Worm (Caenorhabditis elegans): ENCODE data around the gene cox-6B.

Gene cox-6B

ce11 chrIII:2800743-2801142 lies 101.3 kb downstream of the cox-6B start:
- TF ChIP-seq zag-1 (tag; optimal IDR thresholded peaks at IDR 0.05): no peak
- no peak for TF ChIP-seq nhr-23 (tag; optimal IDR thresholded peaks at IDR 0.05)
- no peak for TF ChIP-seq nhr-77 (tag; optimal IDR thresholded peaks at IDR 0.05)
- TF ChIP-seq nhr-129 (tag; optimal IDR thresholded peaks at IDR 0.05): no peak
- TF ChIP-seq R02D3.7 (tag; optimal IDR thresholded peaks at IDR 0.05): no peak
- TF ChIP-seq lin-39 (tag; optimal IDR thresholded peaks at IDR 0.05): no peak
- no peak for TF ChIP-seq ztf-4 (tag; optimal IDR thresholded peaks at IDR 0.05)
- TF ChIP-seq elt-3 (tag; optimal IDR thresholded peaks at IDR 0.05): no peak
- TF ChIP-seq nhr-237 (tag; optimal IDR thresholded peaks at IDR 0.05): no peak
- TF ChIP-seq mbf-1 (tag; optimal IDR thresholded peaks at IDR 0.05): no peak
- TF ChIP-seq nhr-25 (tag; optimal IDR thresholded peaks at IDR 0.05): no peak
- no peak for TF ChIP-seq egl-27 (tag; optimal IDR thresholded peaks at IDR 0.05)
- no peak for TF ChIP-seq peb-1 (tag; optimal IDR thresholded peaks at IDR 0.05)
- TF ChIP-seq ama-1 (optimal IDR thresholded peaks at IDR 0.05): no peak
- no peak for TF ChIP-seq ZK546.5 (tag; optimal IDR thresholded peaks at IDR 0.05)
- TF ChIP-seq sma-9 (GFP tag; optimal IDR thresholded peaks at IDR 0.05): no peak
- TF ChIP-seq sma-9 (tag; optimal IDR thresholded peaks at IDR 0.05): no peak
- TF ChIP-seq fos-1 (tag; optimal IDR thresholded peaks at IDR 0.05): no peak
- no peak for TF ChIP-seq sma-3 (GFP tag; optimal IDR thresholded peaks at IDR 0.05)

- TF ChIP-seq peb-1 (tag; optimal IDR thresholded peaks at IDR 0.05) (no peak), ztf-4 (tag; optimal IDR thresholded peaks at IDR 0.05) (no peak), unc-62 (GFP tag; optimal IDR thresholded peaks at IDR 0.05) (no peak), R02D3.7 (tag; optimal IDR thresholded peaks at IDR 0.05) (no peak), lin-39 (tag; optimal IDR thresholded peaks at IDR 0.05) (no peak), zag-1 (tag; optimal IDR thresholded peaks at IDR 0.05) (no peak), skn-1 (tag; optimal IDR thresholded peaks at IDR 0.05) (no peak), lsy-2 (tag; optimal IDR thresholded peaks at IDR 0.05) (no peak), nhr-25 (tag; optimal IDR thresholded peaks at IDR 0.05) (no peak), alr-1 (tag; optimal IDR thresholded peaks at IDR 0.05) (no peak), aly-2 (tag; optimal IDR thresholded peaks at IDR 0.05) (no peak), unc-55 (GFP tag; optimal IDR thresholded peaks at IDR 0.05) (no peak), dmd-4 (tag; optimal IDR thresholded peaks at IDR 0.05) (no peak), sem-4 (tag; optimal IDR thresholded peaks at IDR 0.05) (no peak), lin-11 (tag; optimal IDR thresholded peaks at IDR 0.05) (no peak), egl-27 (tag; optimal IDR thresholded peaks at IDR 0.05) (no peak), elt-1 (tag; optimal IDR thresholded peaks at IDR 0.05) (no peak), nhr-237 (tag; optimal IDR thresholded peaks at IDR 0.05) (no peak), crh-2 (tag; optimal IDR thresholded peaks at IDR 0.05) (no peak), fos-1 (tag; optimal IDR thresholded peaks at IDR 0.05) (no peak)
Measured at ce11 chrIII:2801800-2802515, 102.5 kb downstream of the cox-6B start, which contains the start of the genes twk-45 and Y71H2AM.25. TSS of gene twk-45 (minus strand) at chrIII:2801900. TSS of gene Y71H2AM.25 (plus strand) at chrIII:2802465.

ce11 chrIII:2804461-2804860 lies 105.0 kb downstream of the cox-6B start:
- TF ChIP-seq R02D3.7 (tag; optimal IDR thresholded peaks at IDR 0.05) (no peak), ztf-1 (GFP tag; conservative IDR thresholded peaks at IDR 0.05) (no peak), nhr-6 (tag; optimal IDR thresholded peaks at IDR 0.05) (peak; percentile 66), nhr-129 (tag; optimal IDR thresholded peaks at IDR 0.05) (peak; percentile 88), elt-3 (tag; optimal IDR thresholded peaks at IDR 0.05) (no peak), C34F6.9 (tag; optimal IDR thresholded peaks at IDR 0.05) (peak; percentile 76), fos-1 (tag; optimal IDR thresholded peaks at IDR 0.05) (peak; percentile 50), crh-2 (tag; optimal IDR thresholded peaks at IDR 0.05) (peak; percentile 70), dmd-4 (tag; optimal IDR thresholded peaks at IDR 0.05) (no peak), ztf-11 (tag; optimal IDR thresholded peaks at IDR 0.05) (no peak), ztf-4 (tag; optimal IDR thresholded peaks at IDR 0.05) (no peak), ama-1 (optimal IDR thresholded peaks at IDR 0.05) (no peak), sem-4 (tag; optimal IDR thresholded peaks at IDR 0.05) (peak; percentile 62), peb-1 (tag; optimal IDR thresholded peaks at IDR 0.05) (no peak), blmp-1 (tag; optimal IDR thresholded peaks at IDR 0.05; ENCODE audit: insufficient read depth) (no peak), snpc-4 (tag; optimal IDR thresholded peaks at IDR 0.05) (peak; percentile 11), mab-5 (tag; optimal IDR thresholded peaks at IDR 0.05) (no peak), lin-13 (GFP tag; optimal IDR thresholded peaks at IDR 0.05) (peak; percentile 57), mdl-1 (tag; optimal IDR thresholded peaks at IDR 0.05) (peak; percentile 43 to 56), zag-1 (tag; optimal IDR thresholded peaks at IDR 0.05) (no peak), nhr-11 (tag; optimal IDR thresholded peaks at IDR 0.05) (no peak), nhr-23 (tag; optimal IDR thresholded peaks at IDR 0.05) (no peak), sma-3 (GFP tag; optimal IDR thresholded peaks at IDR 0.05) (peak; percentile 21), ceh-82 (tag; optimal IDR thresholded peaks at IDR 0.05) (no peak), lsy-2 (tag; optimal IDR thresholded peaks at IDR 0.05) (peak; percentile 55 to 86), nhr-21 (tag; optimal IDR thresholded peaks at IDR 0.05) (peak; percentile 54), mbf-1 (tag; optimal IDR thresholded peaks at IDR 0.05) (no peak), unc-39 (tag; optimal IDR thresholded peaks at IDR 0.05) (no peak), nhr-10 (tag; optimal IDR thresholded peaks at IDR 0.05) (no peak), nhr-25 (tag; optimal IDR thresholded peaks at IDR 0.05) (peak; percentile 74), nhr-237 (tag; optimal IDR thresholded peaks at IDR 0.05) (no peak), gmeb-1 (tag; optimal IDR thresholded peaks at IDR 0.05) (peak; percentile 73), unc-55 (GFP tag; optimal IDR thresholded peaks at IDR 0.05) (peak; percentile 40), ZK546.5 (tag; optimal IDR thresholded peaks at IDR 0.05) (no peak), F13H6.1 (tag; optimal IDR thresholded peaks at IDR 0.05) (peak; percentile 64), nhr-77 (tag; optimal IDR thresholded peaks at IDR 0.05) (no peak)

Measured in whole organism, L2 larva.